Worm (Caenorhabditis elegans) whole organism, young adult: ENCODE measurements around the gene spp-19.

ENCODE experiments used
- B0019.2 ChIP-seq: fragments of 200-800 bp; sonication (Bioruptor generic); conservative IDR thresholded peaks from 2 replicates; pipeline ENCODE4 v1.3.6; 2022; ENCODE audit warnings: missing genetic modification reagents, missing genetic modification characterization, missing compliant biosample characterization
- T26A5.8 ChIP-seq: sonication (generic microtip); optimal IDR thresholded peaks from 2 replicates; lab custom pipeline; 2016; ENCODE audit warnings: missing genetic modification characterization, missing compliant biosample characterization
- aptf-3 ChIP-seq: fragments of 200-800 bp; sonication (Bioruptor generic); IDR thresholded peaks from 2 replicates; pipeline ENCODE4 v1.3.6; 2022; ENCODE audit warnings: missing genetic modification characterization, missing compliant biosample characterization
- attf-5 ChIP-seq: fragments of 200-800 bp; sonication (Bioruptor generic); optimal IDR thresholded peaks from 2 replicates; lab custom pipeline; 2018; ENCODE audit warnings: mild to moderate bottlenecking, missing genetic modification characterization, missing compliant biosample characterization
- efl-1 ChIP-seq: fragments of 150-350 bp; optimal IDR thresholded peaks from 2 replicates; lab custom pipeline; 2014; ENCODE audit warnings: missing biosample characterization, missing genetic modification reagents, missing genetic modification characterization
- let-526 ChIP-seq: fragments of 200-800 bp; sonication (Bioruptor generic); IDR thresholded peaks from 2 replicates; pipeline ENCODE4 v1.3.6; 2022; ENCODE audit warnings: missing genetic modification reagents, missing genetic modification characterization, missing compliant biosample characterization
- madf-10 ChIP-seq: sonication (generic microtip); optimal IDR thresholded peaks from 2 replicates; lab custom pipeline; 2016; ENCODE audit warnings: mild to moderate bottlenecking, missing genetic modification characterization, missing compliant biosample characterization
- mcd-1 ChIP-seq: fragments of 200-800 bp; sonication (Bioruptor generic); IDR thresholded peaks from 2 replicates; pipeline ENCODE4 v1.3.6; 2022; ENCODE audit warnings: missing genetic modification reagents, missing genetic modification characterization, missing compliant biosample characterization
- nhr-90 ChIP-seq: sonication (generic microtip); optimal IDR thresholded peaks from 2 replicates; lab custom pipeline; 2016; ENCODE audit warnings: missing genotype, mild to moderate bottlenecking, missing genetic modification characterization, missing compliant biosample characterization
- pbrm-1 ChIP-seq: fragments of 200-800 bp; sonication (Bioruptor generic); IDR thresholded peaks from 2 replicates; pipeline ENCODE4 v1.3.6; 2022; ENCODE audit warnings: missing genetic modification reagents, missing genetic modification characterization, missing compliant biosample characterization
- rcor-1 ChIP-seq: fragments of 200-800 bp; sonication (Bioruptor generic); IDR thresholded peaks from 2 replicates; pipeline ENCODE4 v1.3.6; 2022; ENCODE audit warnings: missing genetic modification reagents, missing genetic modification characterization, missing compliant biosample characterization
- rec-8 ChIP-seq, 2 experiments: sonication (generic microtip); optimal IDR thresholded peaks; 2 replicates each; lab custom pipeline; 2016; ENCODE audit warnings: mild to moderate bottlenecking in 2 of 2, missing genetic modification characterization in 2 of 2, missing genetic modification reagents in 2 of 2, missing genotype in 2 of 2, missing biosample characterization in 1 of 2, missing compliant biosample characterization in 1 of 2, moderate library complexity in 1 of 2
- snpc-3.4 ChIP-seq: sonication (generic microtip); optimal IDR thresholded peaks from 2 replicates; lab custom pipeline; 2017; ENCODE audit warnings: missing genetic modification characterization, mild to moderate bottlenecking, missing compliant biosample characterization, antibody characterized with exemption, moderate library complexity, missing genotype, missing genetic modification reagents
- unc-62 ChIP-seq: fragments of 150-350 bp; optimal IDR thresholded peaks from 2 replicates; lab custom pipeline; 2014; ENCODE audit warnings: missing biosample characterization, missing genetic modification reagents, missing genetic modification characterization

DNA sequence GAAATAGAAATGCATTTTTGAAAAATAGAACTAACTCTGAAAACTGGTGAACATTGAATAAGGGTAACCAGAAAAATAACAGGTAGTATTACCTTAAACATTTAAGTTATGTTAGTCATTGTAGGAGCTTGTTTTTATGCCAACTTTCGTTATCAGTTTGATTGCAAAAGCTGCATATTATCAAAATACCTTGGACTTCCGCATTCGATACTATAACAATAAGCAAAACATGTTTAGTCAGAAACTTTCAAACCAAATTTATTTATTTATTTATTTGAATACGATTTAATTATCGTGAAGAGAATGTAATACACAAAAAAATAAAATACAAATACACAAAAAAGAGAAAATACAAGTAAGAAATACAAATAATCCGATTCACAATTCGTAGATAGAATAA is 7.2 kb downstream of the spp-19 start, which contains the start of gene K04A8.19:
- TF ChIP-seq B0019.2 (GFP tag; lab: Robert Waterston, UW) = no peak
- no peak for TF ChIP-seq let-526 (GFP tag; lab: Robert Waterston, UW)
- TF ChIP-seq attf-5 (GFP tag; lab: Kevin White, UChicago) = no peak
- no peak for TF ChIP-seq madf-10 (tag; lab: Kevin White, UChicago)
- TF ChIP-seq rec-8 (tag; optimal IDR thresholded peaks at IDR 0.05; lab: Kevin White, UChicago) = no peak
- no peak for TF ChIP-seq aptf-3
- TF ChIP-seq T26A5.8 = no peak
- TF ChIP-seq nhr-90 = no peak
- TF ChIP-seq efl-1 (GFP tag; lab: Kevin White, UChicago) = no peak
- TF ChIP-seq unc-62 (GFP tag; lab: Kevin White, UChicago) = no peak
- no peak for TF ChIP-seq snpc-3.4
- TF ChIP-seq pbrm-1 (GFP tag; lab: Robert Waterston, UW) = no peak
- no peak for TF ChIP-seq mcd-1 (GFP tag; lab: Robert Waterston, UW)
- TF ChIP-seq rcor-1 (GFP tag; lab: Robert Waterston, UW) = no peak
